Fruit fly (Drosophila melanogaster): ENCODE results near the gene beta-PheRS.

Gene beta-PheRS

dm6 chr3R:24276104-24277008 is 23.9 kb upstream of the beta-PheRS start, which contains the start of gene Orct (continued):
- TF ChIP-seq CG8089 (GFP tag; optimal IDR thresholded peaks at IDR 0.05) (peak; percentile 27), Sry-β (GFP tag; optimal IDR thresholded peaks at IDR 0.05) (peak; percentile 7), dan (GFP tag; IDR thresholded peaks at IDR 0.05) (no peak), chm (GFP tag; IDR thresholded peaks at IDR 0.05) (0 out of 2 replicates have a peak, but pooled peaks have one; percentile 46), CG2889 (GFP tag; IDR thresholded peaks at IDR 0.05) (0 out of 3 replicates have a peak, but pooled peaks have one; percentile 61), Dref (GFP tag; IDR thresholded peaks at IDR 0.05) (no peak), CG18764 (GFP tag; optimal IDR thresholded peaks at IDR 0.05) (peak; percentile 32), Gug (GFP tag; IDR thresholded peaks at IDR 0.05) (peak; percentile 54; the same call in 1 of the 4 replicates), sisA (GFP tag; IDR thresholded peaks at IDR 0.05) (peak; percentile 44), Rx (GFP tag; IDR thresholded peaks at IDR 0.05) (0 out of 2 replicates have a peak, but pooled peaks have one; percentile 26), Eip74EF (GFP tag; optimal IDR thresholded peaks at IDR 0.05) (peak in 1 of 2 experiments; percentile 71), CG13775 (GFP tag; optimal IDR thresholded peaks at IDR 0.05) (peak; percentile 86), Rfx (GFP tag; IDR thresholded peaks at IDR 0.05) (peak; percentile 75), ara (GFP tag; IDR thresholded peaks at IDR 0.05) (0 out of 2 replicates have a peak, but pooled peaks have one; percentile 30), CG31388 (GFP tag; optimal IDR thresholded peaks at IDR 0.05) (peak; percentile 2), Xbp1 (GFP tag; optimal IDR thresholded peaks at IDR 0.05) (peak; percentile 60), D19A (tag; optimal IDR thresholded peaks at IDR 0.05) (peak; percentile 85), ab (GFP tag; optimal IDR thresholded peaks at IDR 0.05) (peak; percentile 15), HLH4C (GFP tag; IDR thresholded peaks at IDR 0.05; ENCODE audit: partially characterized antibody) (no peak), MBD-R2 (GFP tag; IDR thresholded peaks at IDR 0.05) (0 out of 2 replicates have a peak, but pooled peaks have one; percentile 39), row (GFP tag; IDR thresholded peaks at IDR 0.05) (peak; percentile 74), z (GFP tag; IDR thresholded peaks at IDR 0.05) (no peak), ham (GFP tag; IDR thresholded peaks at IDR 0.05) (no peak), Sox102F (GFP tag; optimal IDR thresholded peaks at IDR 0.05) (peak; percentile 70), cato (GFP tag; optimal IDR thresholded peaks at IDR 0.05; ENCODE audit: borderline replicate concordance) (peak; percentile 31), GATAe (GFP tag; conservative IDR thresholded peaks at IDR 0.05) (peak; percentile 85), CG1529 (GFP tag; optimal IDR thresholded peaks at IDR 0.05) (peak; percentile 58), CG42726 (GFP tag; IDR thresholded peaks at IDR 0.05; ENCODE audit: partially characterized antibody) (no peak), Adf1 (GFP tag; IDR thresholded peaks at IDR 0.05) (peak; percentile 45; the same call in 1 of the 2 replicates), CG12744 (GFP tag; optimal IDR thresholded peaks at IDR 0.05) (peak; percentile 32), CG7745 (tag; optimal IDR thresholded peaks at IDR 0.05) (no peak), YL-1 (GFP tag; optimal IDR thresholded peaks at IDR 0.05) (peak; percentile 5), usp (GFP tag; optimal IDR thresholded peaks at IDR 0.05) (no peak), pita (GFP tag; optimal IDR thresholded peaks at IDR 0.05) (no peak), CG4707 (GFP tag; optimal IDR thresholded peaks at IDR 0.05) (peak; percentile 38), CrebB (tag; optimal IDR thresholded peaks at IDR 0.05) (peak; percentile 70), Usf (GFP tag; optimal IDR thresholded peaks at IDR 0.05) (peak; percentile 75), CG4328 (GFP tag; optimal IDR thresholded peaks at IDR 0.05) (peak; percentile 70), dpn (GFP tag; optimal IDR thresholded peaks at IDR 0.05) (peak; percentile 52 to 69), CG17802 (tag; optimal IDR thresholded peaks at IDR 0.05) (no peak), CG7372 (GFP tag; IDR thresholded peaks at IDR 0.05) (peak; percentile 87), CG17328 (GFP tag; IDR thresholded peaks at IDR 0.05) (no peak), CG6683 (GFP tag; optimal IDR thresholded peaks at IDR 0.05) (peak; percentile 61), CG10431 (GFP tag; optimal IDR thresholded peaks at IDR 0.05) (peak; percentile 23), rib (GFP tag; IDR thresholded peaks at IDR 0.05) (no peak), her (GFP tag; optimal IDR thresholded peaks at IDR 0.05) (peak; percentile 40), ATbp (GFP tag; optimal IDR thresholded peaks at IDR 0.05) (peak; percentile 62), CG16815 (GFP tag; optimal IDR thresholded peaks at IDR 0.05) (peak; percentile 69)

All from whole organism, embryonic.